Worm (Caenorhabditis elegans): Measurements from ENCODE around the gene F23H11.4.

ce11 chrIII:856908-857307 is 50.4 kb downstream of the F23H11.4 start:
- TF ChIP-seq fkh-10 (GFP tag; optimal IDR thresholded peaks at IDR 0.05) (no peak), gmeb-2 (tag; optimal IDR thresholded peaks at IDR 0.05) (no peak), rnt-1 (tag; optimal IDR thresholded peaks at IDR 0.05) (no peak), lim-6 (tag; optimal IDR thresholded peaks at IDR 0.05) (no peak), ama-1 (optimal IDR thresholded peaks at IDR 0.05) (no peak), ttx-3 (tag; optimal IDR thresholded peaks at IDR 0.05) (no peak), ceh-30 (tag; optimal IDR thresholded peaks at IDR 0.05) (no peak), dve-1 (tag; optimal IDR thresholded peaks at IDR 0.05) (no peak), elt-2 (tag; optimal IDR thresholded peaks at IDR 0.05) (no peak), unc-3 (GFP tag; conservative IDR thresholded peaks at IDR 0.05) (no peak), unc-3 (tag; optimal IDR thresholded peaks at IDR 0.05) (no peak), sox-4 (tag; optimal IDR thresholded peaks at IDR 0.05) (no peak)

All from whole organism, late embryonic.